Fruit fly (Drosophila melanogaster) whole organism, wandering third instar larva: Measurements from ENCODE around the gene Upf2.

Source experiments
- Abd-B ChIP-seq: fragments of >200 bp; optimal IDR thresholded peaks from 2 replicates; lab custom pipeline; 2017; ENCODE audit warnings: missing biosample characterization, missing genetic modification characterization
- CG32264 ChIP-seq: fragments of 200-800 bp; sonication (Bioruptor generic); optimal IDR thresholded peaks from 2 replicates; lab custom pipeline; 2016; ENCODE audit warnings: missing biosample characterization, missing genetic modification characterization
- CG9705 ChIP-seq: fragments of 200-800 bp; sonication (Bioruptor generic); optimal IDR thresholded peaks from 2 replicates; lab custom pipeline; 2018; ENCODE audit warnings: missing biosample characterization, mild to moderate bottlenecking, missing genetic modification characterization
- CrebA ChIP-seq: fragments of 200-800 bp; sonication (Bioruptor generic); optimal IDR thresholded peaks from 2 replicates; lab custom pipeline; 2016; ENCODE audit warnings: missing biosample characterization, mild to moderate bottlenecking, missing genetic modification characterization, borderline replicate concordance
- Dfd ChIP-seq: fragments of >200 bp; optimal IDR thresholded peaks from 2 replicates; lab custom pipeline; 2017; ENCODE audit warnings: missing biosample characterization, missing genetic modification characterization
- Dif ChIP-seq: fragments of 200-275, 200-300 bp; sonication (Bioruptor generic); optimal IDR thresholded peaks from 2 replicates; lab custom pipeline; 2018; ENCODE audit warnings: missing biosample characterization, missing genetic modification characterization; ENCODE audit not compliant: partially characterized antibody
- GATAd ChIP-seq: sonication (Bioruptor generic); optimal IDR thresholded peaks from 2 replicates; lab custom pipeline; 2016; ENCODE audit warnings: missing biosample characterization, missing genetic modification characterization
- HLH106 ChIP-seq: fragments of 200-800 bp; optimal IDR thresholded peaks from 3 replicates; lab custom pipeline; 2019; ENCODE audit warnings: missing biosample characterization, mild to moderate bottlenecking, missing genetic modification characterization, moderate library complexity
- Hnf4 ChIP-seq: fragments of 200-800 bp; sonication (Bioruptor generic); optimal IDR thresholded peaks from 2 replicates; lab custom pipeline; 2016; ENCODE audit warnings: missing biosample characterization, mild to moderate bottlenecking, missing genetic modification characterization
- Hr78 ChIP-seq: fragments of >200 bp; optimal IDR thresholded peaks from 2 replicates; lab custom pipeline; 2017; ENCODE audit warnings: missing biosample characterization, missing genetic modification characterization
- Hr83 ChIP-seq: fragments of 200-300 bp; sonication (Bioruptor generic); optimal IDR thresholded peaks from 2 replicates; lab custom pipeline; 2016; ENCODE audit warnings: missing biosample characterization, mild to moderate bottlenecking, missing genetic modification characterization, moderate library complexity; ENCODE audit not compliant: poor library complexity, severe bottlenecking
- Jra ChIP-seq: sonication (Bioruptor generic); optimal IDR thresholded peaks from 2 replicates; lab custom pipeline; 2016; ENCODE audit warnings: missing biosample characterization, missing genetic modification characterization
- Mio ChIP-seq: sonication (Bioruptor generic); optimal IDR thresholded peaks from 2 replicates; lab custom pipeline; 2016; ENCODE audit warnings: missing biosample characterization, missing genetic modification characterization
- Myc ChIP-seq: fragments of >200 bp; optimal IDR thresholded peaks from 2 replicates; lab custom pipeline; 2017
- N ChIP-seq: fragments of >200 bp; optimal IDR thresholded peaks from 2 replicates; lab custom pipeline; 2018; ENCODE audit warnings: missing biosample characterization, missing external identifiers, missing genetic modification characterization
- OdsH ChIP-seq: fragments of 200-800 bp; sonication (Bioruptor generic); optimal IDR thresholded peaks from 2 replicates; lab custom pipeline; 2016; ENCODE audit warnings: missing biosample characterization, mild to moderate bottlenecking, missing genetic modification characterization
- Sp1 ChIP-seq: fragments of 200-800 bp; sonication (Bioruptor generic); optimal IDR thresholded peaks from 3 replicates; lab custom pipeline; 2019; ENCODE audit warnings: missing biosample characterization, mild to moderate bottlenecking, missing genetic modification characterization, moderate library complexity
- Vsx2 ChIP-seq: fragments of 200-300, 225-300 bp; sonication (Bioruptor generic); optimal IDR thresholded peaks from 2 replicates; lab custom pipeline; 2018; ENCODE audit warnings: missing biosample characterization, missing genetic modification characterization; ENCODE audit not compliant: partially characterized antibody
- br ChIP-seq: fragments of 200-800 bp; sonication (Bioruptor generic); optimal IDR thresholded peaks from 2 replicates; lab custom pipeline; 2016; ENCODE audit warnings: missing biosample characterization, missing genetic modification characterization
- brk ChIP-seq: fragments of 200-800 bp; sonication (Bioruptor generic); optimal IDR thresholded peaks from 2 replicates; lab custom pipeline; 2016; ENCODE audit warnings: missing biosample characterization, mild to moderate bottlenecking, missing genetic modification characterization
- dl ChIP-seq, 2 experiments: fragments of 175-275, 200-275 bp in 1 of 2; fragments of 200-275 bp in 1 of 2; sonication (Bioruptor generic); optimal IDR thresholded peaks; lab custom pipeline; 2018; ENCODE audit warnings: mild to moderate bottlenecking in 2 of 2, missing biosample characterization in 2 of 2, missing genetic modification characterization in 2 of 2, moderate library complexity in 2 of 2; ENCODE audit not compliant: partially characterized antibody in 2 of 2, insufficient read depth in 1 of 2
- dmrt93B ChIP-seq: fragments of 200-800 bp; sonication (Bioruptor generic); optimal IDR thresholded peaks from 2 replicates; lab custom pipeline; 2018; ENCODE audit warnings: missing biosample characterization, mild to moderate bottlenecking, missing genetic modification characterization
- dsf ChIP-seq: sonication (Bioruptor generic); optimal IDR thresholded peaks from 2 replicates; lab custom pipeline; 2016; ENCODE audit warnings: missing biosample characterization, missing genetic modification characterization, borderline replicate concordance
- ey ChIP-seq: fragments of 200-800 bp; sonication (Bioruptor generic); optimal IDR thresholded peaks from 2 replicates; lab custom pipeline; 2016; ENCODE audit warnings: missing biosample characterization, missing genetic modification characterization
- foxo ChIP-seq, 2 experiments: fragments of 200-800 bp; sonication (Bioruptor generic); optimal IDR thresholded peaks; 2 replicates in 1 of 2; 3 replicates in 1 of 2; lab custom pipeline; 2016 to 2017; ENCODE audit warnings: missing biosample characterization in 2 of 2, missing genetic modification characterization in 2 of 2
- fru ChIP-seq: fragments of 200-800 bp; sonication (Bioruptor generic); optimal IDR thresholded peaks from 3 replicates; lab custom pipeline; 2016; ENCODE audit warnings: missing biosample characterization, mild to moderate bottlenecking, missing genetic modification characterization
- h ChIP-seq: fragments of 200-800 bp; sonication (Bioruptor generic); optimal IDR thresholded peaks from 3 replicates; lab custom pipeline; 2016; ENCODE audit warnings: missing biosample characterization, mild to moderate bottlenecking, missing genetic modification characterization
- jim ChIP-seq: fragments of 175-275, 200-325 bp; sonication (Bioruptor generic); optimal IDR thresholded peaks from 2 replicates; lab custom pipeline; 2016; ENCODE audit warnings: missing biosample characterization, mild to moderate bottlenecking, missing genetic modification characterization
- lola ChIP-seq: fragments of >200 bp; optimal IDR thresholded peaks from 2 replicates; lab custom pipeline; 2017; ENCODE audit warnings: missing biosample characterization, missing genetic modification characterization
- pan ChIP-seq: fragments of >200 bp; optimal IDR thresholded peaks from 2 replicates; lab custom pipeline; 2017
- psq ChIP-seq: fragments of 200-800 bp; sonication (Bioruptor generic); optimal IDR thresholded peaks from 3 replicates; lab custom pipeline; 2017; ENCODE audit warnings: missing biosample characterization, mild to moderate bottlenecking, missing genetic modification characterization, moderate library complexity
- rgr ChIP-seq: fragments of 200-800 bp; sonication (Bioruptor generic); optimal IDR thresholded peaks from 3 replicates; lab custom pipeline; 2016; ENCODE audit warnings: missing biosample characterization, mild to moderate bottlenecking, missing genetic modification characterization
- sage ChIP-seq: fragments of 200-800 bp; sonication (Bioruptor generic); optimal IDR thresholded peaks from 2 replicates; lab custom pipeline; 2016; ENCODE audit warnings: missing biosample characterization, mild to moderate bottlenecking, missing genetic modification characterization
- sv ChIP-seq: fragments of 200-800 bp; sonication (Bioruptor generic); optimal IDR thresholded peaks from 3 replicates; lab custom pipeline; 2016; ENCODE audit warnings: missing biosample characterization, missing genetic modification characterization
- tai ChIP-seq: sonication (Bioruptor generic); optimal IDR thresholded peaks from 2 replicates; lab custom pipeline; 2016; ENCODE audit warnings: missing biosample characterization, missing genetic modification characterization
- usp ChIP-seq: fragments of >200 bp; optimal IDR thresholded peaks from 2 replicates; lab custom pipeline; 2017; ENCODE audit warnings: missing biosample characterization, missing genetic modification characterization
- woc ChIP-seq: sonication (Bioruptor generic); optimal IDR thresholded peaks from 2 replicates; lab custom pipeline; 2016; ENCODE audit warnings: missing biosample characterization, mild to moderate bottlenecking, missing genetic modification characterization

Upf2 gene

dm6 chrX:8100826-8101079, 25.5 kb upstream of the Upf2 start:
- TF ChIP-seq CG32264 (GFP tag; lab: Kevin White, UChicago) (no peak), usp (GFP tag; lab: Kevin White, UChicago) (no peak), Sp1 (GFP tag; lab: Kevin White, UChicago) (no peak), h (GFP tag; lab: Kevin White, UChicago) (no peak), Hr83 (no peak), fru (GFP tag; lab: Kevin White, UChicago) (no peak), woc (GFP tag; lab: Kevin White, UChicago) (no peak), Abd-B (no peak), Myc (lab: Kevin White, UChicago) (no peak), tai (GFP tag; lab: Kevin White, UChicago) (no peak), OdsH (GFP tag; lab: Kevin White, UChicago) (no peak), psq (GFP tag; lab: Kevin White, UChicago) (no peak), pan (lab: Kevin White, UChicago) (no peak), foxo (GFP tag; optimal IDR thresholded peaks at IDR 0.05; lab: Kevin White, UChicago) (no peak)

dm6 chrX:8100026-8100825, 25.0 kb upstream of the Upf2 start:
- TF ChIP-seq rgr (GFP tag; lab: Kevin White, UChicago) (peak; percentile 82), fru (GFP tag; lab: Kevin White, UChicago) (peak; percentile 72), woc (GFP tag; lab: Kevin White, UChicago) (peak; percentile 50), GATAd (GFP tag; lab: Kevin White, UChicago) (no peak), N (GFP tag; lab: Kevin White, UChicago) (no peak), OdsH (GFP tag; lab: Kevin White, UChicago) (peak; percentile 63), CG9705 (GFP tag; lab: Kevin White, UChicago) (no peak), psq (GFP tag; lab: Kevin White, UChicago) (peak; percentile 61), ey (GFP tag; lab: Kevin White, UChicago) (peak; percentile 65), tai (GFP tag; lab: Kevin White, UChicago) (no peak), pan (lab: Kevin White, UChicago) (no peak), Dif (no peak), foxo (GFP tag; optimal IDR thresholded peaks at IDR 0.05; lab: Kevin White, UChicago) (peak in 1 of 2 experiments; percentile 77), sv (peak; percentile 63), jim (GFP tag; lab: Kevin White, UChicago) (no peak), Hr78 (GFP tag; lab: Kevin White, UChicago) (no peak), dmrt93B (GFP tag; lab: Kevin White, UChicago) (peak; percentile 33), Mio (GFP tag; lab: Kevin White, UChicago) (no peak), CrebA (no peak), usp (GFP tag; lab: Kevin White, UChicago) (no peak), Jra (GFP tag; lab: Kevin White, UChicago) (no peak), dsf (GFP tag; lab: Kevin White, UChicago) (no peak), sage (GFP tag; lab: Kevin White, UChicago) (no peak), brk (peak; percentile 64), dl (GFP tag; optimal IDR thresholded peaks at IDR 0.05; lab: Kevin White, UChicago; ENCODE audit: insufficient read depth in 1 of 2, partially characterized antibody in 2 of 2) (no peak), lola (GFP tag; lab: Kevin White, UChicago) (no peak), CG32264 (GFP tag; lab: Kevin White, UChicago) (no peak), Vsx2 (GFP tag; lab: Kevin White, UChicago) (no peak), Dfd (GFP tag; lab: Kevin White, UChicago) (no peak), HLH106 (peak; percentile 70), h (GFP tag; lab: Kevin White, UChicago) (peak; percentile 82), Sp1 (GFP tag; lab: Kevin White, UChicago) (peak; percentile 68), Hnf4 (peak; percentile 57), Abd-B (no peak), Myc (lab: Kevin White, UChicago) (no peak), br (GFP tag; lab: Kevin White, UChicago) (peak; percentile 66)
- TF ChIP-seq, all 38 proteins: peak for 15
